Fruit fly (Drosophila melanogaster) whole organism, prepupa: ENCODE measurements around the gene Ssb-c31a.

Source experiments
- CG4318 ChIP-seq: fragments of 200-800 bp; sonication (Bioruptor generic); optimal IDR thresholded peaks from 3 replicates; lab custom pipeline; 2017; ENCODE audit warnings: missing biosample characterization, mild to moderate bottlenecking, missing genetic modification characterization
- OdsH ChIP-seq: fragments of 200-800 bp; sonication (Bioruptor generic); optimal IDR thresholded peaks from 3 replicates; lab custom pipeline; 2016; ENCODE audit warnings: missing biosample characterization, missing genetic modification characterization
- fd59A ChIP-seq: fragments of 200-800 bp; sonication (Bioruptor generic); optimal IDR thresholded peaks from 2 replicates; lab custom pipeline; 2017; ENCODE audit warnings: missing biosample characterization, mild to moderate bottlenecking, missing genetic modification characterization, missing genetic modification reagents
- salr ChIP-seq, 2 experiments: fragments of 200-800 bp; sonication (Bioruptor generic); optimal IDR thresholded peaks; 3 replicates each; lab custom pipeline; 2016 to 2018; ENCODE audit warnings: missing biosample characterization in 2 of 2, missing genetic modification characterization in 2 of 2, mild to moderate bottlenecking in 1 of 2
- ss ChIP-seq, 2 experiments: fragments of 200-800 bp; sonication (Bioruptor generic); optimal IDR thresholded peaks; 2 replicates in 1 of 2; 3 replicates in 1 of 2; lab custom pipeline; 2017 to 2018; ENCODE audit warnings: mild to moderate bottlenecking in 2 of 2, missing biosample characterization in 2 of 2, missing genetic modification characterization in 2 of 2, moderate library complexity in 1 of 2

DNA sequence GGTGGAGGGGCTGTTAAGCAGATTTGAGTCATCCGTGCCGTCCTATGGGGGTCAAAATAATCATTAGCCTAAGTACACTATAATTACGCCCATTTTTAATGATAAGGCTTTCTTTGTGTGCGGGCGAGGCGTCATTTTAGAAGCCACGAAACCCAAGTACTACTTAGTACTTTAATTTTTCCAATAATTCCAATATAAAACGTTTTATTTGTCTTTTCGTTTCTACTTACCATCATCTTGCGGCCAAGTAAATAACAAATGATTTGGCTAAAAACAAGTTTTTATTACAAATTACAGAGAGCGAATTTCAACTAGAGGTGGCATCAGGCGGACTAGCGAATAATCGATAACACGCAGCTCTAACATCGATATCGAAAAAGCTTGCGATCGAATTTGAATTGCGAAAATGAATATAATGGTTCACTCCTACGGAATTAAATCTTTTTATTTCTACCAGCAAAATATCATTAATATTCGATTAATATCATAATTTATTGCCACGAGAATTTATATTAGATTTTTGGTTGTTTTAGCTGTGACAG is 9.3 kb downstream of the Ssb-c31a start, which contains the start of gene Snx6:
- TF ChIP-seq CG4318 (GFP tag; lab: Kevin White, UChicago) (no peak), salr (GFP tag; optimal IDR thresholded peaks at IDR 0.05; lab: Kevin White, UChicago) (no peak), fd59A (GFP tag; lab: Kevin White, UChicago) (no peak), OdsH (GFP tag; lab: Kevin White, UChicago) (no peak), ss (GFP tag; optimal IDR thresholded peaks at IDR 0.05; lab: Kevin White, UChicago) (no peak)
